Fruit fly (Drosophila melanogaster): ENCODE measurements around the gene Kdsr.

dm6 chr3R:25295320-25296020 lies 33.2 kb upstream of the Kdsr start, which contains the start of gene CG31102:
- TF ChIP-seq CTCF (optimal IDR thresholded peaks at IDR 0.05): no peak
- no peak for TF ChIP-seq CG8478 (optimal IDR thresholded peaks at IDR 0.05)
